Worm (Caenorhabditis elegans) whole organism, L3 larva: ENCODE data around the gene col-116.

Source experiments
- R02D3.7 ChIP-seq: fragments of 150-350 bp; optimal IDR thresholded peaks from 2 replicates; lab custom pipeline; 2014; ENCODE audit warnings: missing biosample characterization, missing genetic modification characterization
- aly-2 ChIP-seq: fragments of 150-350 bp; optimal IDR thresholded peaks from 2 replicates; lab custom pipeline; 2014; ENCODE audit warnings: missing biosample characterization, missing genetic modification characterization
- ama-1 ChIP-seq: fragments of 150-350 bp; optimal IDR thresholded peaks from 2 replicates; lab custom pipeline; 2018
- ceh-16 ChIP-seq: sonication (generic microtip); optimal IDR thresholded peaks from 2 replicates; lab custom pipeline; 2017; ENCODE audit warnings: missing biosample characterization, missing genetic modification characterization
- daf-12 ChIP-seq: fragments of 150-350 bp; optimal IDR thresholded peaks from 2 replicates; lab custom pipeline; 2014; ENCODE audit warnings: missing biosample characterization, missing genetic modification reagents, missing genetic modification characterization
- egl-27 ChIP-seq: sonication (generic microtip); optimal IDR thresholded peaks from 4 replicates; lab custom pipeline; 2017; ENCODE audit warnings: missing biosample characterization, missing genetic modification reagents, missing genetic modification characterization
- egl-5 ChIP-seq: fragments of 150-350 bp; optimal IDR thresholded peaks from 2 replicates; lab custom pipeline; 2017; ENCODE audit warnings: missing biosample characterization, missing genetic modification reagents, missing genetic modification characterization, inconsistent platforms
- elt-1 ChIP-seq: fragments of 150-350 bp; optimal IDR thresholded peaks from 2 replicates; lab custom pipeline; 2014; ENCODE audit warnings: missing biosample characterization, missing genetic modification characterization
- elt-2 ChIP-seq: sonication (generic microtip); optimal IDR thresholded peaks from 2 replicates; lab custom pipeline; 2016; ENCODE audit warnings: missing genetic modification reagents, mild to moderate bottlenecking, missing genetic modification characterization, missing compliant biosample characterization
- elt-3 ChIP-seq, 3 experiments: fragments of 150-350 bp in 1 of 3; sonication (generic microtip) in 2 of 3; optimal IDR thresholded peaks; 2 replicates in 2 of 3; 4 replicates in 1 of 3; lab custom pipeline; 2014 to 2017; ENCODE audit warnings: missing biosample characterization in 3 of 3, missing genetic modification characterization in 3 of 3
- eor-1 ChIP-seq, 2 experiments: fragments of 150-350 bp; optimal IDR thresholded peaks; 2 replicates each; lab custom pipeline; 2014 to 2018; ENCODE audit warnings: missing biosample characterization in 2 of 2, missing genetic modification characterization in 2 of 2
- fkh-10 ChIP-seq: sonication (generic microtip); optimal IDR thresholded peaks from 2 replicates; lab custom pipeline; 2017; ENCODE audit warnings: missing biosample characterization, missing genetic modification reagents, missing genetic modification characterization
- fkh-2 ChIP-seq: fragments of 150-350 bp; optimal IDR thresholded peaks from 2 replicates; lab custom pipeline; 2014; ENCODE audit warnings: missing biosample characterization, missing genetic modification reagents, missing genetic modification characterization
- fos-1 ChIP-seq: fragments of 150-350 bp; optimal IDR thresholded peaks from 2 replicates; lab custom pipeline; 2014; ENCODE audit warnings: missing biosample characterization, missing genetic modification characterization
- hmg-11 ChIP-seq: sonication (generic microtip); optimal IDR thresholded peaks from 2 replicates; lab custom pipeline; 2016; ENCODE audit warnings: missing genetic modification characterization, missing compliant biosample characterization
- lin-39 ChIP-seq: fragments of 150-350 bp; optimal IDR thresholded peaks from 2 replicates; lab custom pipeline; 2018; ENCODE audit warnings: missing biosample characterization, missing genetic modification reagents, missing genetic modification characterization
- lsy-12 ChIP-seq: sonication (generic microtip); optimal IDR thresholded peaks from 2 replicates; lab custom pipeline; 2016; ENCODE audit warnings: mild to moderate bottlenecking, missing genetic modification characterization, missing compliant biosample characterization
- mdl-1 ChIP-seq: fragments of 150-350 bp; optimal IDR thresholded peaks from 2 replicates; lab custom pipeline; 2014; ENCODE audit warnings: missing biosample characterization, missing genetic modification characterization
- mml-1 ChIP-seq: fragments of 150-350 bp; sonication (generic microtip); optimal IDR thresholded peaks from 3 replicates; lab custom pipeline; 2014; ENCODE audit warnings: missing biosample characterization, missing genetic modification characterization
- nfya-1 ChIP-seq: sonication (generic microtip); optimal IDR thresholded peaks from 2 replicates; lab custom pipeline; 2017; ENCODE audit warnings: missing genetic modification characterization, mild to moderate bottlenecking, missing compliant biosample characterization, antibody characterized with exemption, moderate library complexity; ENCODE audit not compliant: insufficient read depth
- nhr-11 ChIP-seq: fragments of 150-350 bp; optimal IDR thresholded peaks from 2 replicates; lab custom pipeline; 2014; ENCODE audit warnings: missing biosample characterization, missing genetic modification characterization
- nhr-12 ChIP-seq: fragments of 150-350 bp; optimal IDR thresholded peaks from 2 replicates; lab custom pipeline; 2014; ENCODE audit warnings: missing biosample characterization, missing genetic modification characterization
- nhr-23 ChIP-seq: fragments of 150-350 bp; optimal IDR thresholded peaks from 2 replicates; lab custom pipeline; 2014; ENCODE audit warnings: missing biosample characterization, missing genetic modification reagents, missing genetic modification characterization
- nhr-237 ChIP-seq: fragments of 150-350 bp; optimal IDR thresholded peaks from 2 replicates; lab custom pipeline; 2014; ENCODE audit warnings: missing biosample characterization, missing genetic modification characterization
- nhr-25 ChIP-seq: sonication (generic microtip); optimal IDR thresholded peaks from 2 replicates; lab custom pipeline; 2017; ENCODE audit warnings: missing biosample characterization, missing genetic modification characterization
- nhr-67 ChIP-seq: fragments of 150-350 bp; optimal IDR thresholded peaks from 2 replicates; lab custom pipeline; 2014; ENCODE audit warnings: missing biosample characterization, missing genetic modification characterization
- nhr-77 ChIP-seq: fragments of 150-350 bp; optimal IDR thresholded peaks from 2 replicates; lab custom pipeline; 2014; ENCODE audit warnings: missing biosample characterization, missing genetic modification characterization
- pqm-1 ChIP-seq: fragments of 150-350 bp; optimal IDR thresholded peaks from 2 replicates; lab custom pipeline; 2017; ENCODE audit warnings: missing biosample characterization, missing genetic modification characterization, inconsistent platforms
- skn-1 ChIP-seq: fragments of 150-350 bp; optimal IDR thresholded peaks from 2 replicates; lab custom pipeline; 2014; ENCODE audit warnings: missing biosample characterization, missing genetic modification characterization
- snpc-4 ChIP-seq: fragments of 150-350 bp; optimal IDR thresholded peaks from 2 replicates; lab custom pipeline; 2014; ENCODE audit warnings: missing biosample characterization, missing genetic modification characterization
- tbx-2 ChIP-seq: sonication (generic microtip); optimal IDR thresholded peaks from 2 replicates; lab custom pipeline; 2016; ENCODE audit warnings: mild to moderate bottlenecking, missing genetic modification characterization, missing compliant biosample characterization
- unc-39 ChIP-seq: sonication (generic microtip); optimal IDR thresholded peaks from 4 replicates; lab custom pipeline; 2017; ENCODE audit warnings: missing biosample characterization, missing genetic modification characterization
- unc-62 ChIP-seq: fragments of 150-350 bp; sonication (generic microtip); optimal IDR thresholded peaks from 4 replicates; lab custom pipeline; 2014; ENCODE audit warnings: missing biosample characterization, missing genetic modification reagents, missing genetic modification characterization
- zag-1 ChIP-seq: fragments of 150-350 bp; optimal IDR thresholded peaks from 2 replicates; lab custom pipeline; 2014; ENCODE audit warnings: missing biosample characterization, missing genetic modification characterization
- ztf-11 ChIP-seq: fragments of 150-350 bp; optimal IDR thresholded peaks from 2 replicates; lab custom pipeline; 2014; ENCODE audit warnings: missing biosample characterization, missing genetic modification characterization
- ztf-4 ChIP-seq: fragments of 150-350 bp; optimal IDR thresholded peaks from 2 replicates; lab custom pipeline; 2014; ENCODE audit warnings: missing biosample characterization, missing genetic modification characterization

col-116 gene

ce11 chrIV:8342385-8342784 is 13.3 kb upstream of the col-116 start, which contains the start of gene lgc-5:
Gene lgc-5 (plus strand): TSS chrIV:8342685.
- TF ChIP-seq nhr-25 (tag; lab: Kevin White, UChicago) (no peak), ceh-16 (tag; lab: Kevin White, UChicago) (no peak), egl-27 (tag; lab: Kevin White, UChicago) (no peak), tbx-2 (tag; lab: Kevin White, UChicago) (no peak), nhr-77 (tag; lab: Kevin White, UChicago) (no peak), hmg-11 (tag; lab: Kevin White, UChicago) (no peak), pqm-1 (no peak), nhr-11 (no peak), lsy-12 (no peak), R02D3.7 (no peak), mdl-1 (tag; lab: Kevin White, UChicago) (no peak), fkh-2 (tag; lab: Kevin White, UChicago) (no peak), unc-39 (no peak)

ce11 chrIV:8345518-8345917 is 10.2 kb upstream of the col-116 start, which contains the start of gene F17E9.5:
Gene F17E9.5 (plus strand): TSS chrIV:8345818.
- no peak for TF ChIP-seq elt-1 (tag; lab: Kevin White, UChicago)
- no peak for TF ChIP-seq fos-1
- no peak for TF ChIP-seq ztf-11 (tag; lab: Kevin White, UChicago)
- no peak for TF ChIP-seq elt-3 (tag; optimal IDR thresholded peaks at IDR 0.05; lab: Kevin White, UChicago)
- no peak for TF ChIP-seq R02D3.7
- no peak for TF ChIP-seq nhr-23 (tag; lab: Kevin White, UChicago)
- no peak for TF ChIP-seq nfya-1
- TF ChIP-seq daf-12 (tag; lab: Kevin White, UChicago): no peak
- TF ChIP-seq pqm-1: no peak

- TF ChIP-seq ztf-4 (tag; lab: Kevin White, UChicago): no peak
- no peak for TF ChIP-seq lin-39 (tag; lab: Kevin White, UChicago)
- no peak for TF ChIP-seq eor-1 (tag; optimal IDR thresholded peaks at IDR 0.05; lab: Kevin White, UChicago)
- no peak for TF ChIP-seq zag-1 (tag; lab: Kevin White, UChicago)
- no peak for TF ChIP-seq unc-62 (GFP tag; lab: Kevin White, UChicago)
- TF ChIP-seq nhr-25 (tag; lab: Kevin White, UChicago): no peak
- TF ChIP-seq hmg-11 (tag; lab: Kevin White, UChicago): no peak
- TF ChIP-seq fkh-2 (tag; lab: Kevin White, UChicago): no peak
- TF ChIP-seq nfya-1: no peak
- TF ChIP-seq tbx-2 (tag; lab: Kevin White, UChicago): no peak
- no peak for TF ChIP-seq aly-2 (tag; lab: Kevin White, UChicago)
- no peak for TF ChIP-seq mdl-1 (tag; lab: Kevin White, UChicago)
- TF ChIP-seq nhr-67 (tag; lab: Kevin White, UChicago): no peak
- TF ChIP-seq R02D3.7: no peak
- TF ChIP-seq daf-12 (tag; lab: Kevin White, UChicago): no peak
- TF ChIP-seq ama-1 (lab: Kevin White, UChicago): no peak
- TF ChIP-seq fkh-10: no peak
- TF ChIP-seq nhr-11: no peak
- no peak for TF ChIP-seq nhr-237 (tag; lab: Kevin White, UChicago)
Observed at ce11 chrIV:8347051-8347450, 8.7 kb upstream of the col-116 start, which contains the start of the genes F17E9.18 and F17E9.15. Gene F17E9.18 (minus strand): TSS chrIV:8347151. Gene F17E9.15 (plus strand): TSS chrIV:8347418.

DNA sequence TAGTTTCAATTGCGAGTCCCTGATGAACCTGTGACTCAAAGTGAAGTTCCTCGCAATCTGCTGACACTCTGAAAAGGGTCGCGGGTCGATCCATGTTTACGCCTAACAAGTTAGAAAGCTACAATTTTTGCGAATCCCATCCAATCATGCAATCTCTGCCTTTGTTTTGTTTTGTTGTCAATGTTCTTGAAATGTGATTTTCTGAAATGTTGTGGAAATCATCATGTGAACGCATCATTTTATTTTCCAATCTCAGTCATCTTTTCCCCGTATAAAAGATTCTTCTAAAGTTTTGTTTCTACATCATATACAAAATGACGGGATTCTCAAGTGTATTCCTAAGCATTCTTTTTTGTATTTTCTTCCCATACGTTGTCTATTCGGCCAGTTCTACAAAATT is 7.6 kb upstream of the col-116 start, which contains the start of gene F17E9.4:
Gene F17E9.4, plus strand, starts transcription at position 301 of the 400 bp plus-strand sequence.
- TF ChIP-seq mml-1 (tag; lab: Kevin White, UChicago) (no peak), lin-39 (tag; lab: Kevin White, UChicago) (no peak), skn-1 (tag; lab: Kevin White, UChicago) (no peak), snpc-4 (tag; lab: Kevin White, UChicago) (no peak), unc-39 (no peak), elt-2 (no peak), nhr-12 (tag; lab: Kevin White, UChicago) (no peak), fkh-10 (no peak), fos-1 (no peak), ama-1 (lab: Kevin White, UChicago) (no peak), ztf-11 (tag; lab: Kevin White, UChicago) (no peak), mdl-1 (tag; lab: Kevin White, UChicago) (no peak), elt-1 (tag; lab: Kevin White, UChicago) (no peak), nhr-25 (tag; lab: Kevin White, UChicago) (no peak), nhr-237 (tag; lab: Kevin White, UChicago) (no peak), egl-5 (no peak), R02D3.7 (no peak)
